Fruit fly (Drosophila melanogaster): Measurements from ENCODE around the gene CG10466.

The CG10466 gene

dm6 chr2L:19756716-19757115 lies 35.2 kb upstream of the CG10466 start, which contains the start of gene CG10631 (continued):
- TF ChIP-seq gro (GFP tag; optimal IDR thresholded peaks at IDR 0.05): no peak
- peak; percentile 32; the same call in 1 of the 2 replicates for TF ChIP-seq Rfx (GFP tag; IDR thresholded peaks at IDR 0.05)
- TF ChIP-seq Sry-β (GFP tag; optimal IDR thresholded peaks at IDR 0.05): no peak
- no peak for TF ChIP-seq ranshi (GFP tag; IDR thresholded peaks at IDR 0.05)
- TF ChIP-seq pzg (GFP tag; optimal IDR thresholded peaks at IDR 0.05): peak; percentile 68
- TF ChIP-seq Jarid2 (GFP tag; optimal IDR thresholded peaks at IDR 0.05): peak; percentile 63
- TF ChIP-seq CG5953 (GFP tag; IDR thresholded peaks at IDR 0.05): no peak; the same call in 1 of the 2 replicates
- TF ChIP-seq tna (GFP tag; IDR thresholded peaks at IDR 0.05; ENCODE audit: partially characterized antibody): peak; percentile 81
- no peak for TF ChIP-seq CG6854 (GFP tag; optimal IDR thresholded peaks at IDR 0.05)
- no peak for TF ChIP-seq CG18476 (GFP tag; optimal IDR thresholded peaks at IDR 0.05)
- TF ChIP-seq Bgb (GFP tag; IDR thresholded peaks at IDR 0.05; ENCODE audit: partially characterized antibody): peak; percentile 93
- TF ChIP-seq Med (GFP tag): peak; percentile 75
- no peak for TF ChIP-seq pfk (GFP tag; optimal IDR thresholded peaks at IDR 0.05)
- peak; percentile 21 for TF ChIP-seq Fer1 (GFP tag; optimal IDR thresholded peaks at IDR 0.05)
- peak; percentile 9 for TF ChIP-seq Nf-YC (tag; optimal IDR thresholded peaks at IDR 0.05)
- TF ChIP-seq CG11456 (GFP tag; IDR thresholded peaks at IDR 0.05): 0 out of 3 replicates have a peak, but pooled peaks have one; percentile 11
- peak; percentile 24; the same call in 1 of the 2 replicates for TF ChIP-seq vvl (GFP tag; IDR thresholded peaks at IDR 0.05)
- TF ChIP-seq CrebB (tag; optimal IDR thresholded peaks at IDR 0.05): peak; percentile 24
- TF ChIP-seq Camta (GFP tag; optimal IDR thresholded peaks at IDR 0.05): no peak
- TF ChIP-seq BEAF-32 (GFP tag; optimal IDR thresholded peaks at IDR 0.05): peak; percentile 80
- TF ChIP-seq CG2116 (GFP tag; optimal IDR thresholded peaks at IDR 0.05): peak; percentile 3
- peak; percentile 36 for TF ChIP-seq CG12659 (GFP tag; optimal IDR thresholded peaks at IDR 0.05)
- TF ChIP-seq Deaf1 (tag; optimal IDR thresholded peaks at IDR 0.05): peak; percentile 80
- peak; percentile 75 for TF ChIP-seq zen2 (GFP tag; IDR thresholded peaks at IDR 0.05; ENCODE audit: partially characterized antibody)
- TF ChIP-seq CG42726 (GFP tag; IDR thresholded peaks at IDR 0.05; ENCODE audit: partially characterized antibody): peak; percentile 52; the same call in 1 of the 2 replicates
- TF ChIP-seq unc-4 (GFP tag; IDR thresholded peaks at IDR 0.05; ENCODE audit: partially characterized antibody): peak; percentile 83
- no peak for TF ChIP-seq pan (optimal IDR thresholded peaks at IDR 0.05)
- TF ChIP-seq pan (GFP tag; optimal IDR thresholded peaks at IDR 0.05 in 1 of 2, IDR thresholded peaks at IDR 0.05 in 1 of 2): peak in 1 of 2 experiments; percentile 15
- peak; percentile 53 for TF ChIP-seq Aef1 (GFP tag; IDR thresholded peaks at IDR 0.05)
- no peak for TF ChIP-seq cad (GFP tag; optimal IDR thresholded peaks at IDR 0.05)
- no peak for TF ChIP-seq CG3163 (GFP tag; optimal IDR thresholded peaks at IDR 0.05)
- TF ChIP-seq Dll (GFP tag; IDR thresholded peaks at IDR 0.05; ENCODE audit: partially characterized antibody): peak; percentile 82
- TF ChIP-seq CG1647 (GFP tag; optimal IDR thresholded peaks at IDR 0.05): no peak
- TF ChIP-seq CG11504 (tag; optimal IDR thresholded peaks at IDR 0.05): peak; percentile 16
- peak; percentile 64; the same call in 1 of the 3 replicates for TF ChIP-seq CG16813 (GFP tag; IDR thresholded peaks at IDR 0.05; ENCODE audit: partially characterized antibody)
- peak; percentile 47; the same call in 1 of the 3 replicates for TF ChIP-seq CG7963 (GFP tag; IDR thresholded peaks at IDR 0.05; ENCODE audit: partially characterized antibody)
- TF ChIP-seq HmgZ (tag; optimal IDR thresholded peaks at IDR 0.05): peak; percentile 43
- TF ChIP-seq amos (GFP tag; IDR thresholded peaks at IDR 0.05; ENCODE audit: partially characterized antibody): peak; percentile 86; the same call in 1 of the 2 replicates
- peak; percentile 85; the same call in 2 of the 4 replicates for TF ChIP-seq chinmo (GFP tag; IDR thresholded peaks at IDR 0.05; ENCODE audit: partially characterized antibody)
- no peak for TF ChIP-seq fd102C (GFP tag; optimal IDR thresholded peaks at IDR 0.05)
- peak; percentile 88 for TF ChIP-seq Dref (GFP tag; IDR thresholded peaks at IDR 0.05)
- no peak for TF ChIP-seq psq (GFP tag; optimal IDR thresholded peaks at IDR 0.05)
- TF ChIP-seq Sox102F (GFP tag; optimal IDR thresholded peaks at IDR 0.05): no peak
- no peak for TF ChIP-seq ap (GFP tag; IDR thresholded peaks at IDR 0.05)
- peak; percentile 78 for TF ChIP-seq CG6791 (GFP tag; IDR thresholded peaks at IDR 0.05; ENCODE audit: partially characterized antibody)
- peak; percentile 40 for TF ChIP-seq MESR4 (GFP tag; optimal IDR thresholded peaks at IDR 0.05)
- no peak for TF ChIP-seq eyg (GFP tag; optimal IDR thresholded peaks at IDR 0.05)
- no peak; the same call in 1 of the 2 replicates for TF ChIP-seq stc (GFP tag; IDR thresholded peaks at IDR 0.05)
- TF ChIP-seq Sry-δ (GFP tag; optimal IDR thresholded peaks at IDR 0.05): peak; percentile 89
